Fruit fly (Drosophila melanogaster): ENCODE data around the gene ntc.
A peak's percentile ranks its signal among the peaks of the same experiment; 100 is the strongest.

The ntc gene

dm6 chr3L:3818566-3819325 lies 12.5 kb upstream of the ntc start, which contains the start of gene enc (continued):
- peak; percentile 96 for TF ChIP-seq knrl (GFP tag; IDR thresholded peaks at IDR 0.05; ENCODE audit: partially characterized antibody)
- no peak for TF ChIP-seq prd (optimal IDR thresholded peaks at IDR 0.05)
- TF ChIP-seq prd (GFP tag; IDR thresholded peaks at IDR 0.05), result no peak
- TF ChIP-seq YL-1 (GFP tag; optimal IDR thresholded peaks at IDR 0.05), result peak; percentile 83
- TF ChIP-seq CG30020 (tag; optimal IDR thresholded peaks at IDR 0.05), result peak; percentile 47
- TF ChIP-seq lbe (GFP tag; optimal IDR thresholded peaks at IDR 0.05), result peak; percentile 14
- peak; percentile 96 for TF ChIP-seq chinmo (GFP tag; IDR thresholded peaks at IDR 0.05; ENCODE audit: partially characterized antibody)
- peak; percentile 98 for TF ChIP-seq amos (GFP tag; IDR thresholded peaks at IDR 0.05; ENCODE audit: partially characterized antibody)
- peak; percentile 9 for TF ChIP-seq dm (GFP tag; optimal IDR thresholded peaks at IDR 0.05)
- peak; percentile 4 for TF ChIP-seq CG14965 (GFP tag; optimal IDR thresholded peaks at IDR 0.05; ENCODE audit: borderline replicate concordance)
- TF ChIP-seq Rfx (GFP tag; IDR thresholded peaks at IDR 0.05), result peak; percentile 42; the same call in 1 of the 2 replicates
- TF ChIP-seq CG7963 (GFP tag; IDR thresholded peaks at IDR 0.05; ENCODE audit: partially characterized antibody), result peak; percentile 96
- peak; percentile 92 for TF ChIP-seq stwl (tag; optimal IDR thresholded peaks at IDR 0.05)
- peak; percentile 96 for TF ChIP-seq CG13287 (GFP tag; IDR thresholded peaks at IDR 0.05; ENCODE audit: partially characterized antibody)
- no peak for TF ChIP-seq Ptx1 (GFP tag; IDR thresholded peaks at IDR 0.05)
- no peak for TF ChIP-seq CG8290 (GFP tag; optimal IDR thresholded peaks at IDR 0.05)
- TF ChIP-seq CG8290 (tag; optimal IDR thresholded peaks at IDR 0.05), result peak in 1 of 2 experiments; percentile 39
- TF ChIP-seq CG3847 (GFP tag; IDR thresholded peaks at IDR 0.05), result peak; percentile 39; the same call in 1 of the 2 replicates
- no peak for TF ChIP-seq NFAT (GFP tag; IDR thresholded peaks at IDR 0.05)
- peak; percentile 50; the same call in 1 of the 2 replicates for TF ChIP-seq CG9932 (GFP tag; IDR thresholded peaks at IDR 0.05)
- TF ChIP-seq ato (GFP tag; IDR thresholded peaks at IDR 0.05; ENCODE audit: partially characterized antibody), result peak; percentile 92
- TF ChIP-seq Dref (GFP tag; IDR thresholded peaks at IDR 0.05), result peak; percentile 94
- no peak for TF ChIP-seq GATAe (GFP tag; conservative IDR thresholded peaks at IDR 0.05)
- TF ChIP-seq B-H2 (GFP tag; optimal IDR thresholded peaks at IDR 0.05), result peak; percentile 23
- TF ChIP-seq CG15514 (GFP tag; optimal IDR thresholded peaks at IDR 0.05), result peak; percentile 52
- no peak for TF ChIP-seq repo (GFP tag; optimal IDR thresholded peaks at IDR 0.05)
- no peak for TF ChIP-seq CG31224 (GFP tag; IDR thresholded peaks at IDR 0.05)
- no peak for TF ChIP-seq CG12104 (GFP tag; optimal IDR thresholded peaks at IDR 0.05)
- TF ChIP-seq CG9876 (GFP tag; optimal IDR thresholded peaks at IDR 0.05), result no peak
- peak; percentile 31 for TF ChIP-seq Sin3A (optimal IDR thresholded peaks at IDR 0.05)
- TF ChIP-seq p53 (GFP tag; optimal IDR thresholded peaks at IDR 0.05), result no peak
- peak; percentile 94 for TF ChIP-seq HLH4C (GFP tag; IDR thresholded peaks at IDR 0.05; ENCODE audit: partially characterized antibody)
- TF ChIP-seq jigr1 (GFP tag; IDR thresholded peaks at IDR 0.05), result peak; percentile 31; the same call in 1 of the 3 replicates

DNA sequence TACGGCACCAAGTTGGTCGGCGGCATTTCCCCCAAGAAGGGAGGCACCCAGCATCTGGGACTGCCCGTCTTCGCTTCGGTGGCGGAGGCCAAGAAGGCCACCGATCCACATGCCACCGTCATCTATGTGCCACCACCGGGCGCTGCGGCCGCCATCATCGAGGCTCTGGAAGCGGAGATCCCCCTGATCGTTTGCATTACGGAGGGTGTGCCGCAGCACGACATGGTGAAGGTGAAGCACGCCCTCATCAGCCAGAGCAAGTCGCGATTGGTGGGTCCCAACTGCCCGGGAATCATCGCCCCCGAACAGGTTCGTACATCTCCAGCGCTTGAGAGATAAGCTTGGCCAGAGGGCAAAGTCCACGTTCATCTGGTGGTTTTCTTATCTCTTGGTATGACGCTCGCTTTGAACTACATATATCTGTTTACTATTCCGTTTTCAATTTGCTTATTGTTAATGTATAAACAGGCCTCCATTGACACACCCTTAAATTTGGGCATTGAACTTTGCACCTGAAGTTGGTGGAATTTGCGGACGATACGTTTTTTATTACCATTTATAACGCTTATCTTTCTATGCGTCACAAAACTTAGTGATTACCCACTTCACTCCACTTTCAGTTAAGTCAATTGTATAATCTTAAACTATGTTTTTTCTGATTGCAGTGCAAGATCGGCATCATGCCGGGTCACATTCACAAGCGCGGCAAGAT lies 10.7 kb upstream of the ntc start:
- TF ChIP-seq lab (GFP tag; optimal IDR thresholded peaks at IDR 0.05) (peak; percentile 18), Hr78 (GFP tag; optimal IDR thresholded peaks at IDR 0.05) (peak in 1 of 2 experiments; percentile 89), Dad (GFP tag; optimal IDR thresholded peaks at IDR 0.05) (no peak), Trl (optimal IDR thresholded peaks at IDR 0.05) (no peak), Trl (GFP tag; optimal IDR thresholded peaks at IDR 0.05) (no peak), CG3726 (GFP tag; IDR thresholded peaks at IDR 0.05) (no peak), CG18599 (GFP tag; optimal IDR thresholded peaks at IDR 0.05) (peak; percentile 28), CG11093 (GFP tag; IDR thresholded peaks at IDR 0.05) (0 out of 3 replicates have a peak, but pooled peaks have one; percentile 7), exex (tag; optimal IDR thresholded peaks at IDR 0.05) (peak; percentile 59), sens (GFP tag) (peak; percentile 77), Med (GFP tag) (peak; percentile 48), CG13894 (tag; optimal IDR thresholded peaks at IDR 0.05) (no peak), fu2 (GFP tag; optimal IDR thresholded peaks at IDR 0.05) (no peak), nom (GFP tag; optimal IDR thresholded peaks at IDR 0.05) (peak; percentile 97), CG15601 (tag; optimal IDR thresholded peaks at IDR 0.05) (peak; percentile 52), fd64A (GFP tag; optimal IDR thresholded peaks at IDR 0.05) (peak; percentile 13), Asciz (GFP tag; optimal IDR thresholded peaks at IDR 0.05) (peak; percentile 46)
